Worm (Caenorhabditis elegans) whole organism, early embryonic: ENCODE data around the gene cyc-2.2.

ENCODE experiments used
- aly-1 ChIP-seq: sonication (generic microtip); optimal IDR thresholded peaks from 2 replicates; lab custom pipeline; 2016; ENCODE audit warnings: missing genetic modification characterization, missing compliant biosample characterization
- ama-1 ChIP-seq: fragments of 150-350 bp; optimal IDR thresholded peaks from 2 replicates; lab custom pipeline; 2014
- ceh-13 ChIP-seq: fragments of 200-800 bp; sonication (Bioruptor generic); optimal IDR thresholded peaks from 2 replicates; lab custom pipeline; 2018; ENCODE audit warnings: mild to moderate bottlenecking, missing genetic modification characterization, missing compliant biosample characterization
- ceh-36 ChIP-seq: sonication (generic microtip); optimal IDR thresholded peaks from 2 replicates; lab custom pipeline; 2016; ENCODE audit warnings: missing genetic modification characterization, inconsistent platforms, missing compliant biosample characterization
- ets-7 ChIP-seq: sonication (generic microtip); optimal IDR thresholded peaks from 2 replicates; lab custom pipeline; 2016; ENCODE audit warnings: missing genotype, missing genetic modification characterization, missing compliant biosample characterization
- flt-1 ChIP-seq: fragments of 200-800 bp; sonication (Bioruptor generic); IDR thresholded peaks from 2 replicates; pipeline ENCODE4 v1.3.6; 2022; ENCODE audit warnings: missing genetic modification characterization, missing compliant biosample characterization
- hmbx-1 ChIP-seq: sonication (generic microtip); optimal IDR thresholded peaks from 2 replicates; lab custom pipeline; 2016; ENCODE audit warnings: mild to moderate bottlenecking, missing genetic modification characterization, missing compliant biosample characterization
- hmg-4 ChIP-seq: fragments of 200-800 bp; sonication (Bioruptor generic); optimal IDR thresholded peaks from 2 replicates; lab custom pipeline; 2018; ENCODE audit warnings: mild to moderate bottlenecking, missing genetic modification characterization, missing compliant biosample characterization
- pes-1 ChIP-seq: fragments of 200-800 bp; sonication (Bioruptor generic); IDR thresholded peaks from 2 replicates; pipeline ENCODE4 v1.3.6; 2022; ENCODE audit warnings: missing genetic modification reagents, missing genetic modification characterization, missing compliant biosample characterization
- tbx-37 ChIP-seq: fragments of 200-800 bp; sonication (Bioruptor generic); conservative IDR thresholded peaks from 2 replicates; pipeline ENCODE4 v1.3.6; 2022; ENCODE audit warnings: missing genetic modification reagents, missing genetic modification characterization, missing compliant biosample characterization
- tra-4 ChIP-seq: sonication (generic microtip); optimal IDR thresholded peaks from 2 replicates; lab custom pipeline; 2017; ENCODE audit warnings: missing genetic modification characterization, missing compliant biosample characterization

ce11 chrV:12570271-12570670 is 41.7 kb downstream of the cyc-2.2 start:
- TF ChIP-seq hmg-4 (GFP tag; lab: Kevin White, UChicago) (no peak), ama-1 (no peak), ceh-13 (GFP tag; lab: Kevin White, UChicago) (no peak), tra-4 (tag; lab: Kevin White, UChicago) (no peak), hmbx-1 (tag; lab: Kevin White, UChicago) (no peak), flt-1 (GFP tag; lab: Robert Waterston, UW) (no peak), ets-7 (tag; lab: Kevin White, UChicago) (no peak), ceh-36 (no peak), aly-1 (tag; lab: Kevin White, UChicago) (no peak), tbx-37 (GFP tag; lab: Robert Waterston, UW) (no peak), pes-1 (GFP tag; lab: Robert Waterston, UW) (no peak)
